Fruit fly (Drosophila melanogaster) whole organism, embryonic: ENCODE data around the gene Rcd5.
A peak's percentile ranks its signal among the peaks of the same experiment; 100 is the strongest.

Experiments
- CG1024 ChIP-seq: fragments of 200-800 bp; sonication (Bioruptor generic); IDR thresholded peaks from 2 replicates; pipeline ENCODE4 v1.3.6; 2022; ENCODE audit warnings: missing biosample characterization, missing genetic modification characterization
- CG10274 ChIP-seq: fragments of 200-800 bp; sonication (Bioruptor generic); optimal IDR thresholded peaks from 3 replicates; lab custom pipeline; 2017; ENCODE audit warnings: missing biosample characterization, mild to moderate bottlenecking, missing genetic modification characterization
- CG10321 ChIP-seq: fragments of 200-800 bp; sonication (Bioruptor generic); IDR thresholded peaks from 2 replicates; pipeline ENCODE4 v1.3.6; 2022; ENCODE audit warnings: missing biosample characterization, missing genetic modification characterization
- CG10366 ChIP-seq: fragments of 200-800 bp; sonication (Bioruptor generic); IDR thresholded peaks from 2 replicates; pipeline ENCODE4 v1.3.6; 2022; ENCODE audit warnings: missing biosample characterization, missing genetic modification characterization
- CG10654 ChIP-seq: fragments of 200-800 bp; sonication (Bioruptor generic); optimal IDR thresholded peaks from 2 replicates; lab custom pipeline; 2016; ENCODE audit warnings: missing biosample characterization, missing genetic modification characterization
- CG11456 ChIP-seq: fragments of 200-800 bp; sonication (Bioruptor generic); IDR thresholded peaks from 3 replicates; pipeline ENCODE4 v1.3.6; 2022; ENCODE audit warnings: missing biosample characterization, missing genetic modification characterization
- CG12299 ChIP-seq: fragments of 200-800 bp; sonication (Bioruptor generic); optimal IDR thresholded peaks from 2 replicates; lab custom pipeline; 2018; ENCODE audit warnings: missing biosample characterization, mild to moderate bottlenecking, missing genetic modification characterization
- CG14014 ChIP-seq: fragments of 200-800 bp; sonication (Bioruptor generic); IDR thresholded peaks from 2 replicates; pipeline ENCODE4 v1.3.6; 2022; ENCODE audit warnings: missing biosample characterization, missing genetic modification characterization
- CG14710 ChIP-seq: fragments of 200-800 bp; sonication (Bioruptor generic); optimal IDR thresholded peaks from 3 replicates; lab custom pipeline; 2019; ENCODE audit warnings: missing biosample characterization, mild to moderate bottlenecking, missing genetic modification characterization, moderate library complexity
- CG15269 ChIP-seq: fragments of 200-800 bp; sonication (Bioruptor generic); optimal IDR thresholded peaks from 2 replicates; lab custom pipeline; 2018; ENCODE audit warnings: missing biosample characterization, mild to moderate bottlenecking, missing genetic modification characterization, moderate library complexity
- CG1529 ChIP-seq: fragments of 200-800 bp; sonication (Bioruptor generic); optimal IDR thresholded peaks from 3 replicates; lab custom pipeline; 2018; ENCODE audit warnings: missing biosample characterization, missing genetic modification characterization
- CG18262 ChIP-seq: fragments of 200-800 bp; optimal IDR thresholded peaks from 3 replicates; lab custom pipeline; 2019; ENCODE audit warnings: missing biosample characterization, mild to moderate bottlenecking, missing genetic modification characterization, moderate library complexity
- CG2116 ChIP-seq: fragments of 200-800 bp; sonication (Bioruptor generic); optimal IDR thresholded peaks from 3 replicates; lab custom pipeline; 2018; ENCODE audit warnings: missing biosample characterization, mild to moderate bottlenecking, missing genetic modification characterization
- CG30403 ChIP-seq: fragments of 200-800 bp; sonication (Bioruptor generic); optimal IDR thresholded peaks from 3 replicates; lab custom pipeline; 2016; ENCODE audit warnings: missing biosample characterization, missing genetic modification characterization
- CG4424 ChIP-seq: fragments of 200-800 bp; sonication (Bioruptor generic); optimal IDR thresholded peaks from 3 replicates; lab custom pipeline; 2016; ENCODE audit warnings: missing biosample characterization, missing genetic modification characterization
- CG4820 ChIP-seq: fragments of 200-800 bp; sonication (Bioruptor generic); optimal IDR thresholded peaks from 3 replicates; lab custom pipeline; 2016; ENCODE audit warnings: missing biosample characterization, missing genetic modification characterization
- CG7786 ChIP-seq: fragments of 200-800 bp; sonication (Bioruptor generic); optimal IDR thresholded peaks from 2 replicates; lab custom pipeline; 2016; ENCODE audit warnings: missing biosample characterization, missing genetic modification characterization
- CG9932 ChIP-seq: fragments of 200-800 bp; sonication (Bioruptor generic); IDR thresholded peaks from 2 replicates; pipeline ENCODE4 v1.3.6; 2022; ENCODE audit warnings: missing biosample characterization, missing genetic modification characterization
- D ChIP-seq, 2 experiments: fragments of 200-800 bp in 1 of 2; fragments of >200 bp in 1 of 2; sonication (Bioruptor generic) in 1 of 2; optimal IDR thresholded peaks; 2 replicates in 1 of 2; 3 replicates in 1 of 2; lab custom pipeline; 2017; ENCODE audit warnings: mild to moderate bottlenecking in 1 of 2, missing biosample characterization in 1 of 2, missing genetic modification characterization in 1 of 2, missing genetic modification reagents in 1 of 2
- D19A ChIP-seq: fragments of 200-800 bp; optimal IDR thresholded peaks from 3 replicates; lab custom pipeline; 2019; ENCODE audit warnings: missing biosample characterization, mild to moderate bottlenecking, missing genetic modification characterization, moderate library complexity
- Dfd ChIP-seq, 2 experiments: fragments of >200 bp; optimal IDR thresholded peaks; 2 replicates each; lab custom pipeline; 2017; ENCODE audit warnings: missing biosample characterization in 2 of 2, missing genetic modification characterization in 2 of 2
- Dll ChIP-seq: fragments of 200-800 bp; sonication (Bioruptor generic); IDR thresholded peaks from 4 replicates; pipeline ENCODE4 v1.3.6; 2022; ENCODE audit warnings: missing biosample characterization, missing genetic modification characterization; ENCODE audit not compliant: partially characterized antibody
- Lhr ChIP-seq: fragments of 200-800 bp; sonication (Bioruptor generic); optimal IDR thresholded peaks from 3 replicates; lab custom pipeline; 2017; ENCODE audit warnings: mild to moderate bottlenecking, missing biosample characterization, missing genetic modification reagents, missing genetic modification characterization
- NfI ChIP-seq: fragments of 200-800 bp; sonication (Bioruptor generic); optimal IDR thresholded peaks from 3 replicates; lab custom pipeline; 2018; ENCODE audit warnings: missing biosample characterization, mild to moderate bottlenecking, missing genetic modification characterization, moderate library complexity
- Scr ChIP-seq: fragments of 200-800 bp; sonication (Bioruptor generic); IDR thresholded peaks from 2 replicates; pipeline ENCODE4 v1.3.6; 2022; ENCODE audit warnings: missing biosample characterization, missing genetic modification characterization; ENCODE audit not compliant: partially characterized antibody
- Spps ChIP-seq: fragments of 200-800 bp; sonication (Bioruptor generic); optimal IDR thresholded peaks from 2 replicates; lab custom pipeline; 2018; ENCODE audit warnings: missing biosample characterization, mild to moderate bottlenecking, missing genetic modification characterization
- abd-A ChIP-seq: fragments of 200-800 bp; sonication (Bioruptor generic); optimal IDR thresholded peaks from 3 replicates; lab custom pipeline; 2019; ENCODE audit warnings: missing biosample characterization, mild to moderate bottlenecking, missing genetic modification characterization, moderate library complexity
- chinmo ChIP-seq: fragments of 200-800 bp; sonication (Bioruptor generic); IDR thresholded peaks from 4 replicates; pipeline ENCODE4 v1.3.6; 2022; ENCODE audit warnings: missing biosample characterization, missing genetic modification characterization; ENCODE audit not compliant: partially characterized antibody
- da ChIP-seq: fragments of 200-800 bp; sonication (Bioruptor generic); optimal IDR thresholded peaks from 2 replicates; lab custom pipeline; 2016; ENCODE audit warnings: missing biosample characterization, missing genetic modification characterization
- emc ChIP-seq: fragments of 200-800 bp; sonication (Bioruptor generic); optimal IDR thresholded peaks from 2 replicates; lab custom pipeline; 2016; ENCODE audit warnings: missing biosample characterization, missing genetic modification characterization
- hkb ChIP-seq, 2 experiments: fragments of 200-800 bp in 1 of 2; fragments of >200 bp in 1 of 2; sonication (Bioruptor generic) in 1 of 2; IDR thresholded peaks in 1 of 2; optimal IDR thresholded peaks in 1 of 2; 2 replicates each; pipeline versions ENCODE4 v1.3.6 to Lab custom; 2017 to 2022; ENCODE audit warnings: missing biosample characterization in 1 of 2, missing genetic modification characterization in 1 of 2
- insv ChIP-seq, 2 experiments: fragments of 200-800 bp; sonication (Bioruptor generic); optimal IDR thresholded peaks; 3 replicates each; lab custom pipeline; 2016 to 2018; ENCODE audit warnings: missing biosample characterization in 2 of 2, missing genetic modification characterization in 2 of 2
- jing ChIP-seq: fragments of 200-800 bp; sonication (Bioruptor generic); optimal IDR thresholded peaks from 2 replicates; lab custom pipeline; 2018; ENCODE audit warnings: missing biosample characterization, mild to moderate bottlenecking, missing genetic modification characterization
- lov ChIP-seq, 2 experiments: fragments of 200-800 bp in 1 of 2; fragments of >200 bp in 1 of 2; sonication (Bioruptor generic) in 1 of 2; IDR thresholded peaks in 1 of 2; optimal IDR thresholded peaks in 1 of 2; 2 replicates in 1 of 2; 3 replicates in 1 of 2; pipeline versions ENCODE4 v1.3.6 to Lab custom; 2017 to 2022; ENCODE audit warnings: missing biosample characterization in 1 of 2, missing genetic modification characterization in 1 of 2
- otp ChIP-seq: fragments of 200-800 bp; sonication (Bioruptor generic); IDR thresholded peaks from 3 replicates; pipeline ENCODE4, ENCODE4 v1.3.6; 2022; ENCODE audit warnings: missing biosample characterization, missing genetic modification characterization
- p53 ChIP-seq: fragments of 200-800 bp; sonication (Bioruptor generic); optimal IDR thresholded peaks from 2 replicates; lab custom pipeline; 2016; ENCODE audit warnings: missing biosample characterization, missing genetic modification characterization
- pb ChIP-seq: fragments of 200-800 bp; sonication (Bioruptor generic); optimal IDR thresholded peaks from 3 replicates; lab custom pipeline; 2016; ENCODE audit warnings: missing biosample characterization, missing genetic modification characterization
- pfk ChIP-seq: fragments of 200-800 bp; sonication (Bioruptor generic); optimal IDR thresholded peaks from 2 replicates; lab custom pipeline; 2018; ENCODE audit warnings: missing biosample characterization, mild to moderate bottlenecking, missing genetic modification characterization, moderate library complexity
- pzg ChIP-seq: fragments of 200-800 bp; sonication (Bioruptor generic); optimal IDR thresholded peaks from 3 replicates; lab custom pipeline; 2018; ENCODE audit warnings: missing biosample characterization, mild to moderate bottlenecking, missing genetic modification characterization, moderate library complexity
- ranshi ChIP-seq: fragments of 200-800 bp; sonication (Bioruptor generic); IDR thresholded peaks from 2 replicates; pipeline ENCODE4 v1.3.6; 2022; ENCODE audit warnings: missing biosample characterization, missing genetic modification characterization
- schlank ChIP-seq: fragments of 200-800 bp; sonication (Bioruptor generic); optimal IDR thresholded peaks from 2 replicates; lab custom pipeline; 2018; ENCODE audit warnings: missing biosample characterization, mild to moderate bottlenecking, missing genetic modification characterization
- scrt ChIP-seq: fragments of 200-800 bp; sonication (Bioruptor generic); optimal IDR thresholded peaks from 2 replicates; lab custom pipeline; 2018; ENCODE audit warnings: missing biosample characterization, mild to moderate bottlenecking, missing genetic modification characterization, moderate library complexity
- tap ChIP-seq: fragments of 200-800 bp; optimal IDR thresholded peaks from 3 replicates; lab custom pipeline; 2019; ENCODE audit warnings: missing biosample characterization, mild to moderate bottlenecking, missing genetic modification characterization, moderate library complexity
- tgo ChIP-seq: fragments of 200-800 bp; sonication (Bioruptor generic); IDR thresholded peaks from 3 replicates; pipeline ENCODE4 v1.3.6; 2022; ENCODE audit warnings: missing biosample characterization, missing genetic modification characterization
- tup ChIP-seq: fragments of 200-800 bp; sonication (Bioruptor generic); optimal IDR thresholded peaks from 2 replicates; lab custom pipeline; 2016; ENCODE audit warnings: missing biosample characterization, mild to moderate bottlenecking, missing genetic modification characterization, moderate library complexity
- wdn ChIP-seq: fragments of 200-800 bp; sonication (Bioruptor generic); IDR thresholded peaks from 2 replicates; pipeline ENCODE4 v1.3.6; 2022; ENCODE audit warnings: missing biosample characterization, missing genetic modification characterization
- zen ChIP-seq: fragments of 200-800 bp; sonication (Bioruptor generic); optimal IDR thresholded peaks from 3 replicates; lab custom pipeline; 2018; ENCODE audit warnings: missing biosample characterization, mild to moderate bottlenecking, missing genetic modification characterization, moderate library complexity
- zen2 ChIP-seq: fragments of 200-800 bp; sonication (Bioruptor generic); IDR thresholded peaks from 3 replicates; pipeline ENCODE4 v1.3.6; 2022; ENCODE audit warnings: missing biosample characterization, missing genetic modification characterization; ENCODE audit not compliant: partially characterized antibody
- zf30C ChIP-seq: fragments of 200-800 bp; sonication (Bioruptor generic); optimal IDR thresholded peaks from 3 replicates; lab custom pipeline; 2018; ENCODE audit warnings: missing biosample characterization, mild to moderate bottlenecking, missing genetic modification characterization

The Rcd5 gene

dm6 chr3L:4070996-4071379, 30.7 kb downstream of the Rcd5 start (continued):
- no peak for TF ChIP-seq D (optimal IDR thresholded peaks at IDR 0.05; lab: Kevin White, UChicago)
- TF ChIP-seq D (GFP tag; optimal IDR thresholded peaks at IDR 0.05; lab: Kevin White, UChicago), result no peak
- TF ChIP-seq Spps (tag; lab: Kevin White, UChicago), result peak; percentile 4
- TF ChIP-seq CG2116 (GFP tag; lab: Kevin White, UChicago), result no peak
- TF ChIP-seq CG10274 (GFP tag; lab: Kevin White, UChicago), result no peak
- TF ChIP-seq zf30C (GFP tag; lab: Kevin White, UChicago), result no peak
- no peak for TF ChIP-seq insv (GFP tag; optimal IDR thresholded peaks at IDR 0.05; lab: Kevin White, UChicago)
- peak; percentile 71 for TF ChIP-seq CG14014 (GFP tag; lab: Robert Waterston, UW)
- TF ChIP-seq CG12299 (tag; lab: Kevin White, UChicago), result peak; percentile 32
- TF ChIP-seq schlank (tag; lab: Kevin White, UChicago), result no peak
- no peak for TF ChIP-seq Dfd (GFP tag; optimal IDR thresholded peaks at IDR 0.05; lab: Kevin White, UChicago)
- no peak for TF ChIP-seq lov (optimal IDR thresholded peaks at IDR 0.05; lab: Kevin White, UChicago)
- TF ChIP-seq lov (GFP tag; IDR thresholded peaks at IDR 0.05; lab: Robert Waterston, UW), result no peak
- peak; percentile 79 for TF ChIP-seq CG11456 (GFP tag; lab: Robert Waterston, UW)
- TF ChIP-seq zen, result no peak
- peak; percentile 4 for TF ChIP-seq CG14710
- peak; percentile 20 for TF ChIP-seq CG15269 (tag; lab: Kevin White, UChicago)
- TF ChIP-seq CG10654 (GFP tag; lab: Kevin White, UChicago), result peak; percentile 50
- peak; percentile 68 for TF ChIP-seq jing (GFP tag; lab: Kevin White, UChicago)
- TF ChIP-seq Dll, result no peak
- TF ChIP-seq CG9932, result peak; percentile 64
- TF ChIP-seq scrt (GFP tag; lab: Kevin White, UChicago), result no peak
- no peak for TF ChIP-seq D19A (tag; lab: Kevin White, UChicago)
- peak; percentile 83 for TF ChIP-seq ranshi
- TF ChIP-seq hkb (optimal IDR thresholded peaks at IDR 0.05; lab: Kevin White, UChicago), result no peak
- TF ChIP-seq hkb (GFP tag; IDR thresholded peaks at IDR 0.05; lab: Robert Waterston, UW), result peak; percentile 80
- no peak for TF ChIP-seq wdn (GFP tag; lab: Robert Waterston, UW)
- no peak for TF ChIP-seq p53 (GFP tag; lab: Kevin White, UChicago)
- peak; percentile 33 for TF ChIP-seq tup (GFP tag; lab: Kevin White, UChicago)
- TF ChIP-seq CG10321 (GFP tag; lab: Robert Waterston, UW), result 0 out of 2 replicates have a peak, but pooled peaks have one; percentile 18
- TF ChIP-seq NfI (GFP tag; lab: Kevin White, UChicago), result peak; percentile 75
- peak; percentile 56; the same call in 1 of the 2 replicates for TF ChIP-seq CG1024 (GFP tag; lab: Robert Waterston, UW)
- no peak for TF ChIP-seq pfk (GFP tag; lab: Kevin White, UChicago)
- TF ChIP-seq tap (tag; lab: Kevin White, UChicago), result peak; percentile 57
- peak; percentile 75 for TF ChIP-seq CG10366 (GFP tag; lab: Robert Waterston, UW)
- TF ChIP-seq tgo (GFP tag; lab: Robert Waterston, UW), result peak; percentile 65
- TF ChIP-seq CG4820 (GFP tag; lab: Kevin White, UChicago), result peak; percentile 53
- TF ChIP-seq CG4424 (GFP tag; lab: Kevin White, UChicago), result peak; percentile 22
- TF ChIP-seq CG1529 (GFP tag; lab: Kevin White, UChicago), result no peak
- TF ChIP-seq CG7786 (GFP tag; lab: Kevin White, UChicago), result peak; percentile 26
- TF ChIP-seq pzg (GFP tag; lab: Kevin White, UChicago), result no peak
- TF ChIP-seq CG30403 (GFP tag; lab: Kevin White, UChicago), result no peak
- peak; percentile 64; the same call in 1 of the 3 replicates for TF ChIP-seq otp
- TF ChIP-seq zen2 (GFP tag; lab: Robert Waterston, UW), result no peak
- no peak for TF ChIP-seq pb
- TF ChIP-seq Lhr (GFP tag; lab: Kevin White, UChicago), result no peak
- TF ChIP-seq Scr (GFP tag; lab: Robert Waterston, UW), result no peak
- TF ChIP-seq emc (GFP tag; lab: Kevin White, UChicago), result no peak
- TF ChIP-seq CG18262 (tag; lab: Kevin White, UChicago), result peak; percentile 22
- no peak for TF ChIP-seq abd-A (tag; lab: Kevin White, UChicago)
- TF ChIP-seq da (GFP tag; lab: Kevin White, UChicago), result no peak
- TF ChIP-seq chinmo, result no peak
